Worm (Caenorhabditis elegans): ENCODE results near the gene eif-3.D.

DNA sequence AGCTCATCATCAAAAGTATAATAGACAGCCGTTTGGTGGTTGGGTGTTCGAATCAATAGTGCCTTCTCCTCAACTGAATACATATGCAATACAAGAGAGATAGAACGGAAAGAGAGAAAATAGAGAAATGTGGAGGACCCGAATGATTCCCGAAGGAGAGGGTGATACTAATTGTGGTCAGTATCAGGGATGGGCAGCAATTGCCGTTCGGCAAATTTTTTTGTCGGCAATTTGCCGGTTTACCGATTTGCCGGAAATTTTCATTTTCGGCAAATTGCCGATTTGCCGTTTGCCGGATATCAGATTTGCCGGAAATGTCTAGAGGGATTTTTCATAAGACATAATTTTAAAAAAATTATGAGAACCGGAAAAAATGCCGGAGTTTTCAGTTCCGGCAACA is 40.9 kb upstream of the eif-3.D start, which contains the start of gene F59B2.9:
- TF ChIP-seq bed-3 (GFP tag; optimal IDR thresholded peaks at IDR 0.05) (no peak), snpc-4 (tag; optimal IDR thresholded peaks at IDR 0.05) (no peak), nhr-76 (tag; optimal IDR thresholded peaks at IDR 0.05) (no peak), sptf-1 (tag; optimal IDR thresholded peaks at IDR 0.05) (no peak), mep-1 (tag; optimal IDR thresholded peaks at IDR 0.05) (no peak), nhr-28 (tag; optimal IDR thresholded peaks at IDR 0.05) (no peak), ztf-11 (tag; optimal IDR thresholded peaks at IDR 0.05) (no peak), nhr-237 (tag; optimal IDR thresholded peaks at IDR 0.05) (no peak), mab-5 (tag; optimal IDR thresholded peaks at IDR 0.05) (no peak), zip-8 (tag; optimal IDR thresholded peaks at IDR 0.05) (no peak)
